Fruit fly (Drosophila melanogaster) whole organism, prepupa: ENCODE measurements around the gene CG44002.

Experiments used
- CG3919 ChIP-seq: fragments of 200-800 bp; sonication (Bioruptor generic); optimal IDR thresholded peaks from 3 replicates; lab custom pipeline; 2016; ENCODE audit warnings: missing biosample characterization, missing genetic modification characterization
- CG8119 ChIP-seq: fragments of 200-800 bp; sonication (Bioruptor generic); IDR thresholded peaks from 3 replicates; pipeline ENCODE4 v1.3.6; 2022; ENCODE audit warnings: missing biosample characterization, missing genetic modification characterization
- CG8319 ChIP-seq: fragments of 200-800 bp; sonication (Bioruptor generic); optimal IDR thresholded peaks from 3 replicates; lab custom pipeline; 2016; ENCODE audit warnings: missing biosample characterization, missing genetic modification characterization
- Eip78C ChIP-seq: fragments of 200-800 bp; sonication (Bioruptor generic); peaks from one replicate; lab custom pipeline; 2016; ENCODE audit warnings: missing biosample characterization, missing genetic modification characterization
- Eip93F ChIP-seq: fragments of 200-800 bp; sonication (Bioruptor generic); optimal IDR thresholded peaks from 2 replicates; lab custom pipeline; 2016; ENCODE audit warnings: missing biosample characterization, mild to moderate bottlenecking, missing genetic modification characterization
- Gug ChIP-seq: fragments of 200-800 bp; sonication (Bioruptor generic); IDR thresholded peaks from 2 replicates; pipeline ENCODE4 v1.3.6; 2022; ENCODE audit warnings: missing biosample characterization, missing genetic modification characterization
- Hr39 ChIP-seq: fragments of 200-800 bp; sonication (Bioruptor generic); optimal IDR thresholded peaks from 2 replicates; lab custom pipeline; 2016; ENCODE audit warnings: missing biosample characterization, missing genetic modification characterization
- Hr4 ChIP-seq: fragments of 200-800 bp; sonication (Bioruptor generic); optimal IDR thresholded peaks from 3 replicates; lab custom pipeline; 2016; ENCODE audit warnings: missing biosample characterization, missing genetic modification characterization
- Sox14 ChIP-seq: fragments of 200-800 bp; sonication (Bioruptor generic); optimal IDR thresholded peaks from 3 replicates; lab custom pipeline; 2016; ENCODE audit warnings: missing biosample characterization, missing genetic modification characterization
- eg ChIP-seq: fragments of 200-800 bp; sonication (Bioruptor generic); IDR thresholded peaks from 3 replicates; pipeline ENCODE4 v1.3.6; 2022; ENCODE audit warnings: missing biosample characterization, missing genetic modification characterization
- fd59A ChIP-seq: fragments of 200-800 bp; sonication (Bioruptor generic); optimal IDR thresholded peaks from 2 replicates; lab custom pipeline; 2017; ENCODE audit warnings: missing biosample characterization, mild to moderate bottlenecking, missing genetic modification characterization, missing genetic modification reagents

DNA sequence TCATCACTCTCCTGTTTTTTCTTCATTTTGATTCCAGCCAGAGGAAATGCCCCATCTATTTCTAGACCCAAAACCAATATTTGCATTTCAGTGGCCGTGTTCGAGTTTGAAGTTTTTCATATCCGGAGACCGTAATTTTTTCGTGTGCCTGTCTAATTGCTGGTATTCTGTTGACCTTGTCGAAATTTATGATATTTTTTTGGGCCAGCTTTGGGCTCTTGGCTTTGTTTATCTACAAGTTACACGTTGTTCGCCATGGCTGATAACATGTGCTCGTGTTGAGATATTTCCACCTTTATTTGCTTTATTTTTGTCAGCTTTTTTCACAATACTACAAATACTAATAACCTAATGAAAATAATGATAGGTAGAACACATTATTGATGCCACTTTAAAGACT lies 49.1 kb downstream of the CG44002 start:
- TF ChIP-seq CG8119 (no peak), fd59A (GFP tag; lab: Kevin White, UChicago) (no peak), CG8319 (GFP tag; lab: Kevin White, UChicago) (no peak), Hr4 (no peak), Hr39 (GFP tag; lab: Kevin White, UChicago) (no peak), Gug (GFP tag; lab: Robert Waterston, UW) (no peak), CG3919 (no peak), Sox14 (no peak), Eip93F (GFP tag; lab: Kevin White, UChicago) (no peak), eg (GFP tag; lab: Robert Waterston, UW) (no peak), Eip78C (GFP tag; lab: Kevin White, UChicago) (no peak)
